Worm (Caenorhabditis elegans) whole organism, young adult: ENCODE data around the gene R02F2.9.

Experiments used
- B0035.1 ChIP-seq: sonication (generic microtip); optimal IDR thresholded peaks from 2 replicates; lab custom pipeline; 2016; ENCODE audit warnings: missing genetic modification characterization, mild to moderate bottlenecking, missing compliant biosample characterization, missing genotype, missing genetic modification reagents
- F10E7.11 ChIP-seq: sonication (generic microtip); optimal IDR thresholded peaks from 2 replicates; lab custom pipeline; 2017; ENCODE audit warnings: mild to moderate bottlenecking, missing genetic modification characterization, moderate library complexity, missing compliant biosample characterization
- F23B12.7 ChIP-seq: sonication (generic microtip); optimal IDR thresholded peaks from 2 replicates; lab custom pipeline; 2017; ENCODE audit warnings: missing genetic modification characterization, mild to moderate bottlenecking, missing compliant biosample characterization, antibody characterized with exemption, moderate library complexity; ENCODE audit not compliant: insufficient read depth
- F39B2.1 ChIP-seq: fragments of 200-800 bp; sonication (Bioruptor generic); IDR thresholded peaks from 2 replicates; pipeline ENCODE4 v1.3.6; 2022; ENCODE audit warnings: missing genetic modification reagents, missing genetic modification characterization, missing compliant biosample characterization
- F49E8.2 ChIP-seq: sonication (generic microtip); optimal IDR thresholded peaks from 3 replicates; lab custom pipeline; 2017; ENCODE audit warnings: missing genetic modification characterization, mild to moderate bottlenecking, missing compliant biosample characterization, antibody characterized with exemption, moderate library complexity; ENCODE audit not compliant: insufficient read depth
- F57A8.1 ChIP-seq: fragments of 200-800 bp; sonication (Bioruptor generic); optimal IDR thresholded peaks from 2 replicates; lab custom pipeline; 2018; ENCODE audit warnings: mild to moderate bottlenecking, missing genetic modification characterization, moderate library complexity, missing compliant biosample characterization
- K11D2.4 ChIP-seq: fragments of 200-800 bp; sonication (Bioruptor generic); IDR thresholded peaks from 2 replicates; pipeline ENCODE4 v1.3.6; 2022; ENCODE audit warnings: missing genetic modification reagents, missing genetic modification characterization, missing compliant biosample characterization
- Y53G8AR.9 ChIP-seq: fragments of 200-800 bp; sonication (Bioruptor generic); conservative IDR thresholded peaks from 2 replicates; pipeline ENCODE4 v1.3.6; 2022; ENCODE audit warnings: missing genetic modification reagents, missing genetic modification characterization, missing compliant biosample characterization
- Y95B8A.8 ChIP-seq: fragments of 200-800 bp; sonication (Bioruptor generic); IDR thresholded peaks from 2 replicates; pipeline ENCODE4 v1.3.6; 2022; ENCODE audit warnings: missing genetic modification reagents, missing genetic modification characterization, missing compliant biosample characterization
- ama-1 ChIP-seq, 3 experiments: fragments of 150-350 bp in 1 of 3; sonication (generic microtip) in 2 of 3; optimal IDR thresholded peaks; 2 replicates each; lab custom pipeline; 2014 to 2018; ENCODE audit warnings: missing biosample characterization in 2 of 3, missing genetic modification characterization in 2 of 3, missing genetic modification reagents in 2 of 3
- attf-3 ChIP-seq: fragments of 200-800 bp; sonication (Bioruptor generic); conservative IDR thresholded peaks from 2 replicates; pipeline ENCODE4 v1.3.6; 2022; ENCODE audit warnings: missing genetic modification reagents, missing genetic modification characterization, missing compliant biosample characterization
- cebp-1 ChIP-seq, 2 experiments: fragments of 200-800 bp in 1 of 2; sonication (Bioruptor generic) in 1 of 2; sonication (generic microtip) in 1 of 2; IDR thresholded peaks in 1 of 2; optimal IDR thresholded peaks in 1 of 2; 2 replicates each; pipeline versions ENCODE4 v1.3.6 to Lab custom; 2017 to 2022; ENCODE audit warnings: missing compliant biosample characterization in 2 of 2, missing genetic modification characterization in 2 of 2, mild to moderate bottlenecking in 1 of 2, missing genetic modification reagents in 1 of 2, moderate library complexity in 1 of 2
- ceh-40 ChIP-seq: fragments of 200-800 bp; sonication (Bioruptor generic); IDR thresholded peaks from 2 replicates; pipeline ENCODE4 v1.3.6; 2022; ENCODE audit warnings: missing genetic modification characterization, missing compliant biosample characterization
- ceh-58 ChIP-seq: fragments of 200-800 bp; sonication (Bioruptor generic); IDR thresholded peaks from 2 replicates; pipeline ENCODE4 v1.3.6; 2022; ENCODE audit warnings: missing genetic modification characterization, missing compliant biosample characterization
- dox-1 ChIP-seq: fragments of 200-800 bp; sonication (Bioruptor generic); IDR thresholded peaks from 2 replicates; pipeline ENCODE4 v1.3.6; 2022; ENCODE audit warnings: missing genetic modification reagents, missing genetic modification characterization, missing compliant biosample characterization
- gei-17 ChIP-seq: fragments of 200-800 bp; sonication (Bioruptor generic); optimal IDR thresholded peaks from 2 replicates; lab custom pipeline; 2018; ENCODE audit warnings: mild to moderate bottlenecking, missing genetic modification characterization, missing compliant biosample characterization
- hmg-20 ChIP-seq: fragments of 200-800 bp; sonication (Bioruptor generic); IDR thresholded peaks from 2 replicates; pipeline ENCODE4 v1.3.6; 2022; ENCODE audit warnings: missing genetic modification reagents, missing genetic modification characterization, missing compliant biosample characterization
- hsf-1 ChIP-seq: fragments of 200-800 bp; sonication (Bioruptor generic); IDR thresholded peaks from 2 replicates; pipeline ENCODE4 v1.3.6; 2022; ENCODE audit warnings: missing genetic modification reagents, missing genetic modification characterization, missing compliant biosample characterization
- lin-26 ChIP-seq: fragments of 200-800 bp; sonication (Bioruptor generic); IDR thresholded peaks from 2 replicates; pipeline ENCODE4 v1.3.6; 2022; ENCODE audit warnings: missing genetic modification reagents, missing genetic modification characterization, missing compliant biosample characterization
- lin-40 ChIP-seq: sonication (generic microtip); optimal IDR thresholded peaks from 2 replicates; lab custom pipeline; 2016; ENCODE audit warnings: missing genetic modification characterization, mild to moderate bottlenecking, missing compliant biosample characterization, missing genotype, missing genetic modification reagents
- lsy-27 ChIP-seq: sonication (generic microtip); optimal IDR thresholded peaks from 2 replicates; lab custom pipeline; 2017; ENCODE audit warnings: missing genetic modification characterization, mild to moderate bottlenecking, missing compliant biosample characterization, antibody characterized with exemption, missing genotype, borderline replicate concordance; ENCODE audit not compliant: insufficient read depth
- madf-3 ChIP-seq: fragments of 200-800 bp; sonication (Bioruptor generic); IDR thresholded peaks from 2 replicates; pipeline ENCODE4 v1.3.6; 2022; ENCODE audit warnings: missing genetic modification reagents, missing genetic modification characterization, missing compliant biosample characterization
- madf-8 ChIP-seq: fragments of 200-800 bp; sonication (Bioruptor generic); conservative IDR thresholded peaks from 2 replicates; pipeline ENCODE4 v1.3.6; 2022; ENCODE audit warnings: missing genetic modification reagents, missing genetic modification characterization, missing compliant biosample characterization
- nfya-2 ChIP-seq: fragments of 200-800 bp; sonication (Bioruptor generic); IDR thresholded peaks from 2 replicates; pipeline ENCODE4 v1.3.6; 2022; ENCODE audit warnings: missing genetic modification reagents, missing genetic modification characterization, missing compliant biosample characterization
- nhr-27 ChIP-seq: fragments of 200-800 bp; sonication (Bioruptor generic); optimal IDR thresholded peaks from 2 replicates; lab custom pipeline; 2018; ENCODE audit warnings: mild to moderate bottlenecking, missing genetic modification characterization, moderate library complexity, missing compliant biosample characterization
- nhr-80 ChIP-seq: sonication (generic microtip); optimal IDR thresholded peaks from 2 replicates; lab custom pipeline; 2016; ENCODE audit warnings: missing genetic modification characterization, missing compliant biosample characterization
- repo-1 ChIP-seq: sonication (generic microtip); optimal IDR thresholded peaks from 2 replicates; lab custom pipeline; 2017; ENCODE audit warnings: mild to moderate bottlenecking, missing genetic modification characterization, missing compliant biosample characterization
- snpc-1.1 ChIP-seq: sonication (generic microtip); optimal IDR thresholded peaks from 2 replicates; lab custom pipeline; 2017; ENCODE audit warnings: missing genetic modification characterization, mild to moderate bottlenecking, missing compliant biosample characterization, antibody characterized with exemption, moderate library complexity, missing genotype, missing genetic modification reagents; ENCODE audit not compliant: insufficient read depth
- sptf-2 ChIP-seq: fragments of 200-800 bp; sonication (Bioruptor generic); optimal IDR thresholded peaks from 2 replicates; lab custom pipeline; 2018; ENCODE audit warnings: mild to moderate bottlenecking, missing genetic modification characterization, missing compliant biosample characterization
- tbp1 ChIP-seq: fragments of 200-800 bp; sonication (Bioruptor generic); optimal IDR thresholded peaks from 2 replicates; lab custom pipeline; 2018; ENCODE audit warnings: mild to moderate bottlenecking, missing genetic modification characterization, missing compliant biosample characterization
- tlf-1 ChIP-seq: fragments of 200-800 bp; sonication (Bioruptor generic); optimal IDR thresholded peaks from 2 replicates; lab custom pipeline; 2018; ENCODE audit warnings: mild to moderate bottlenecking, missing genetic modification characterization, missing compliant biosample characterization
- ztf-26 ChIP-seq: sonication (generic microtip); optimal IDR thresholded peaks from 2 replicates; lab custom pipeline; 2017; ENCODE audit warnings: missing genetic modification characterization, missing compliant biosample characterization
- ztf-6 ChIP-seq: fragments of 200-800 bp; sonication (Bioruptor generic); IDR thresholded peaks from 2 replicates; pipeline ENCODE4 v1.3.6; 2022; ENCODE audit warnings: missing genetic modification reagents, missing genetic modification characterization, missing compliant biosample characterization

The R02F2.9 gene

DNA sequence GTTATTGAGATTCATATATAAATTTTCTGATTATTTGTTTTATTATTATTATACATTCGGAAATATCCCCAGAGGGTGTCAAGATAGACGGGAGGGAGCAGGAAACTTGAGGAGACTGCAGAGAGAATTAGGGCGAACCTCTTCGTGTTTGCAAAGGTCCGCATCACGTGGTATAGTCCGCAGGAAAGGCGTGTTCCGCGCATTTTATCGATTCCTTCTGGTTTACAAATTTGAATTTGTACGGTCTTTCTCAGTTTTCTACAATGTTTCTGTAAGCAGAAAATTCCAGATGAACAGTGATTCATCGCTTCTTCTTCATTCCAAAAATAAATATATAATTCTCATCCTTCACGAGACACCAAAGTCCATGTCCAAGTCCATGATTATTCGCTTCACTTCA is 952 bp downstream of the R02F2.9 start (continued):
- no peak for TF ChIP-seq F39B2.1 (GFP tag; lab: Robert Waterston, UW)
- no peak for TF ChIP-seq sptf-2

DNA sequence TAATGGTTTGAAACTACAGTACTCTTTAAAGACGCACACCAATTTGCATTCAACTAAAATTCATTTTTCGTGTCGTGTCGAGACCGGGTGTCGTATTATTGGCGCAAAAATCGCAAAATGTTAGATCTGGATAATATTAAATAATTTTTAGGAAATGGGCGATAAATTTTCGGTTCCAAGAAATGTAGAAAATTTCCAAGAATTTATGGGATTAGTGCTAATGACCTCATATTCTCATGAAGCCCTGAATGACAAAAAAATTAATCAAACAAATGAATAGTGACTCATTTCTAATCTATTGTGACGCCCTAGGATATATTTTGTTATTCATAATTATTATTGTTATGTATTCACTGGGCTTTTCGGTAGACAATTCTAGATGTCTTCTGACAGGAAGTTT is 1.7 kb downstream of the R02F2.9 start:
- TF ChIP-seq ztf-6 (no peak), B0035.1 (no peak), hmg-20 (GFP tag; lab: Robert Waterston, UW) (no peak), ceh-40 (GFP tag; lab: Robert Waterston, UW) (no peak), gei-17 (GFP tag; lab: Kevin White, UChicago) (no peak), F57A8.1 (GFP tag; lab: Kevin White, UChicago) (no peak), Y53G8AR.9 (GFP tag; lab: Robert Waterston, UW) (no peak), snpc-1.1 (no peak), K11D2.4 (GFP tag; lab: Robert Waterston, UW) (no peak), dox-1 (no peak), repo-1 (tag; lab: Kevin White, UChicago) (no peak), hsf-1 (GFP tag; lab: Robert Waterston, UW) (no peak), F49E8.2 (tag; lab: Kevin White, UChicago) (no peak), nfya-2 (GFP tag; lab: Robert Waterston, UW) (no peak), F23B12.7 (no peak), nhr-27 (tag; lab: Kevin White, UChicago) (no peak), lsy-27 (tag; lab: Kevin White, UChicago) (no peak), F10E7.11 (tag; lab: Kevin White, UChicago) (no peak), ceh-58 (GFP tag; lab: Robert Waterston, UW) (no peak)

DNA sequence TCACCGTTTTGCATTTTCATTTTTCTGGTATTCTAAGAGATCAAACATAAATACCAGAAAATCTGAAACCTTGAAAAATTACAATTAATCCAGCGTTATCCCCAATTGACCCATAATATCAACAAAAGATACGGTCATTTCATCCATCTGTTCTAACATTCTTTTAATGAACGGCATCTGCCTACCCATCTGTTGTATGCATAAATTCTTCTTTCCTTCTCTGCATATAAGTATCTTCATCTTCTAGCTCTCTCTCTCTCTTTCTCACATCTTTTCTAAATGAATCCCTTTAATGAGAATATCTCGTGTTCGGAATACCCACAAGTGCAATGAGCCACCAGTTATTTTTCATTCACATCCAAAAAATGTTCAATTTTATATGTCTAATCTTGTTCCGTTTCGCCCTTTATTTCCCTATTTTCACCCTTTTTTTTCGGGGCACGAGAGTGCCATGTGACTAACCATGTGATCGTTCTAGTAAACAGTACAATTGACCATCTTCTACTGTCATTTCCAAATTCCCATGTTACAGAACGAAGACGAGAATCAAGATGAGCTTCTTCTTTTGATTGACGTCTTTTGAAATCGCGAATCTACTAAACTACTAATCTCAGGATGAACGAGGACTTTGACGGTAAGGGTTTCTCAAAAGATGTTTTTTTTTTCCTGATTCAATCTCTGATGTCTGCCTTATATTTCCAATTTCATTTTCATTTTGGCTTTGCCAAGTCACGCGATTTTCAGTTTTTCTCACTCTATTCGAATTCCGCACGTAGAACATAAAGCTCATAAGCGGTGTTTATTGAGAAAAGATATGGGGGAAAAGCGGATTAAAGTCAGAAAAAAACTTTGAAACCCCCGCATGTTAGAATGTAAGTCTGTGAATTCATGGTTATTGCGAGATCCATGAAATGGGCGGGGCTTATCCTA is 2.6 kb downstream of the R02F2.9 start, which contains the start of gene R02F2.1:
Gene R02F2.1 (plus strand): TSS at position 528 of the 930 bp plus-strand sequence.
- peak; percentile 30 for TF ChIP-seq gei-17 (GFP tag; lab: Kevin White, UChicago)
- TF ChIP-seq Y95B8A.8: no peak
- TF ChIP-seq nhr-80 (tag; lab: Kevin White, UChicago): peak; percentile 18
- TF ChIP-seq madf-3: 0 out of 2 replicates have a peak, but pooled peaks have one; percentile 23
- TF ChIP-seq tbp1: peak; percentile 25
- TF ChIP-seq cebp-1 (GFP tag; IDR thresholded peaks at IDR 0.05; lab: Robert Waterston, UW): 0 out of 2 replicates have a peak, but pooled peaks have one; percentile 26
- peak; percentile 67 for TF ChIP-seq cebp-1 (tag; optimal IDR thresholded peaks at IDR 0.05; lab: Kevin White, UChicago)
- peak; percentile 45 for TF ChIP-seq tlf-1 (GFP tag; lab: Kevin White, UChicago)
- peak; percentile 62 for TF ChIP-seq ama-1 (optimal IDR thresholded peaks at IDR 0.05; lab: Kevin White, UChicago)
- TF ChIP-seq ama-1 (GFP tag; optimal IDR thresholded peaks at IDR 0.05; lab: Kevin White, UChicago): no peak
- TF ChIP-seq lin-40: no peak
- peak; percentile 39 for TF ChIP-seq ztf-26 (tag; lab: Kevin White, UChicago)
- TF ChIP-seq attf-3 (GFP tag; lab: Robert Waterston, UW): no peak
- no peak for TF ChIP-seq madf-8 (GFP tag; lab: Robert Waterston, UW)
- peak; percentile 66; the same call in 1 of the 2 replicates for TF ChIP-seq lin-26 (GFP tag; lab: Robert Waterston, UW)
